Worm (Caenorhabditis elegans) whole organism, L2 larva: Measurements from ENCODE around the gene rbm-42.

Source experiments
- C34F6.9 ChIP-seq: fragments of 150-350 bp; optimal IDR thresholded peaks from 2 replicates; lab custom pipeline; 2014; ENCODE audit warnings: missing biosample characterization, missing genetic modification characterization
- F13H6.1 ChIP-seq: sonication (generic microtip); optimal IDR thresholded peaks from 2 replicates; lab custom pipeline; 2016; ENCODE audit warnings: missing genetic modification characterization, missing compliant biosample characterization
- R02D3.7 ChIP-seq: fragments of 150-350 bp; optimal IDR thresholded peaks from 2 replicates; lab custom pipeline; 2014; ENCODE audit warnings: missing biosample characterization, missing genetic modification characterization
- Y55F3AM.14 ChIP-seq: fragments of 200-800 bp; sonication (Bioruptor generic); optimal IDR thresholded peaks from 2 replicates; lab custom pipeline; 2018; ENCODE audit warnings: mild to moderate bottlenecking, missing genetic modification characterization, missing compliant biosample characterization
- ZK546.5 ChIP-seq: sonication (generic microtip); optimal IDR thresholded peaks from 2 replicates; lab custom pipeline; 2017; ENCODE audit warnings: missing biosample characterization, missing genetic modification characterization
- aly-2 ChIP-seq: fragments of 150-350 bp; optimal IDR thresholded peaks from 2 replicates; lab custom pipeline; 2014; ENCODE audit warnings: missing biosample characterization, missing genetic modification characterization
- blmp-1 ChIP-seq: sonication (generic microtip); optimal IDR thresholded peaks from 2 replicates; lab custom pipeline; 2017; ENCODE audit warnings: missing genetic modification characterization, mild to moderate bottlenecking, missing compliant biosample characterization, antibody characterized with exemption, moderate library complexity; ENCODE audit not compliant: insufficient read depth
- ceh-16 ChIP-seq: fragments of 150-350 bp; optimal IDR thresholded peaks from 2 replicates; lab custom pipeline; 2014; ENCODE audit warnings: missing biosample characterization, missing genetic modification characterization
- ceh-82 ChIP-seq: fragments of 150-350 bp; optimal IDR thresholded peaks from 2 replicates; lab custom pipeline; 2014; ENCODE audit warnings: missing biosample characterization, missing genetic modification characterization
- crh-2 ChIP-seq: sonication (generic microtip); optimal IDR thresholded peaks from 2 replicates; lab custom pipeline; 2017; ENCODE audit warnings: missing biosample characterization, missing genetic modification characterization
- dmd-4 ChIP-seq: sonication (generic microtip); optimal IDR thresholded peaks from 2 replicates; lab custom pipeline; 2017; ENCODE audit warnings: missing biosample characterization, missing genetic modification characterization
- egl-27 ChIP-seq: sonication (generic microtip); optimal IDR thresholded peaks from 3 replicates; lab custom pipeline; 2017; ENCODE audit warnings: missing biosample characterization, missing genetic modification reagents, missing genetic modification characterization
- elt-3 ChIP-seq: sonication (generic microtip); optimal IDR thresholded peaks from 2 replicates; lab custom pipeline; 2017; ENCODE audit warnings: missing biosample characterization, missing genetic modification characterization
- fos-1 ChIP-seq: fragments of 150-350 bp; optimal IDR thresholded peaks from 2 replicates; lab custom pipeline; 2014; ENCODE audit warnings: missing biosample characterization, missing genetic modification characterization
- gmeb-1 ChIP-seq: fragments of 150-350 bp; optimal IDR thresholded peaks from 2 replicates; lab custom pipeline; 2014; ENCODE audit warnings: missing biosample characterization, missing genetic modification characterization
- lin-11 ChIP-seq: fragments of 150-350 bp; sonication (generic microtip); optimal IDR thresholded peaks from 2 replicates; lab custom pipeline; 2014; ENCODE audit warnings: missing biosample characterization, missing genetic modification characterization, inconsistent platforms, mixed read lengths
- lin-13 ChIP-seq: fragments of 150-350 bp; optimal IDR thresholded peaks from 2 replicates; lab custom pipeline; 2014; ENCODE audit warnings: missing biosample characterization, missing genetic modification reagents, missing genetic modification characterization
- lsy-2 ChIP-seq, 2 experiments: fragments of 150-350 bp in 1 of 2; sonication (generic microtip) in 1 of 2; optimal IDR thresholded peaks; 2 replicates each; lab custom pipeline; 2014 to 2017; ENCODE audit warnings: missing biosample characterization in 2 of 2, missing genetic modification characterization in 2 of 2
- mab-5 ChIP-seq: fragments of 150-350 bp; optimal IDR thresholded peaks from 2 replicates; lab custom pipeline; 2014; ENCODE audit warnings: missing biosample characterization, missing genetic modification characterization
- mbf-1 ChIP-seq: sonication (generic microtip); optimal IDR thresholded peaks from 2 replicates; lab custom pipeline; 2017; ENCODE audit warnings: missing biosample characterization, missing genetic modification characterization
- mdl-1 ChIP-seq, 2 experiments: fragments of 150-350 bp in 1 of 2; sonication (generic microtip) in 1 of 2; optimal IDR thresholded peaks; 2 replicates each; lab custom pipeline; 2017; ENCODE audit warnings: missing biosample characterization in 2 of 2, missing genetic modification characterization in 2 of 2
- nhr-10 ChIP-seq: sonication (generic microtip); optimal IDR thresholded peaks from 2 replicates; lab custom pipeline; 2017; ENCODE audit warnings: missing biosample characterization, missing genetic modification characterization
- nhr-11 ChIP-seq: fragments of 150-350 bp; optimal IDR thresholded peaks from 2 replicates; lab custom pipeline; 2014; ENCODE audit warnings: missing biosample characterization, missing genetic modification characterization
- nhr-12 ChIP-seq: fragments of 150-350 bp; optimal IDR thresholded peaks from 2 replicates; lab custom pipeline; 2014; ENCODE audit warnings: missing biosample characterization, missing genetic modification characterization
- nhr-129 ChIP-seq: fragments of 150-350 bp; optimal IDR thresholded peaks from 2 replicates; lab custom pipeline; 2014; ENCODE audit warnings: missing biosample characterization, missing genetic modification characterization
- nhr-21 ChIP-seq: fragments of 150-350 bp; optimal IDR thresholded peaks from 2 replicates; lab custom pipeline; 2014; ENCODE audit warnings: missing biosample characterization, missing genetic modification characterization
- nhr-237 ChIP-seq: fragments of 150-350 bp; optimal IDR thresholded peaks from 2 replicates; lab custom pipeline; 2014; ENCODE audit warnings: missing biosample characterization, missing genetic modification characterization
- nhr-25 ChIP-seq: fragments of 150-350 bp; sonication (generic microtip); optimal IDR thresholded peaks from 3 replicates; lab custom pipeline; 2014; ENCODE audit warnings: missing biosample characterization, missing genetic modification characterization
- nhr-6 ChIP-seq: fragments of 150-350 bp; optimal IDR thresholded peaks from 2 replicates; lab custom pipeline; 2014; ENCODE audit warnings: missing biosample characterization, missing genetic modification characterization
- nhr-77 ChIP-seq: fragments of 150-350 bp; optimal IDR thresholded peaks from 2 replicates; lab custom pipeline; 2014; ENCODE audit warnings: missing biosample characterization, missing genetic modification characterization
- peb-1 ChIP-seq: fragments of 150-350 bp; optimal IDR thresholded peaks from 2 replicates; lab custom pipeline; 2014; ENCODE audit warnings: missing biosample characterization, missing genetic modification characterization
- sem-4 ChIP-seq: fragments of 150-350 bp; optimal IDR thresholded peaks from 2 replicates; lab custom pipeline; 2014; ENCODE audit warnings: missing biosample characterization, missing genetic modification reagents, missing genetic modification characterization
- skn-1 ChIP-seq: sonication (generic microtip); optimal IDR thresholded peaks from 2 replicates; lab custom pipeline; 2017; ENCODE audit warnings: missing biosample characterization, missing genetic modification characterization
- sma-3 ChIP-seq: sonication (generic microtip); optimal IDR thresholded peaks from 2 replicates; lab custom pipeline; 2016; ENCODE audit warnings: missing genetic modification reagents, missing genetic modification characterization, missing compliant biosample characterization
- sma-9 ChIP-seq, 2 experiments: fragments of 150-350 bp in 1 of 2; sonication (generic microtip) in 1 of 2; optimal IDR thresholded peaks; 2 replicates each; lab custom pipeline; 2014 to 2016; ENCODE audit warnings: missing genetic modification characterization in 2 of 2, mild to moderate bottlenecking in 1 of 2, missing biosample characterization in 1 of 2, missing compliant biosample characterization in 1 of 2, missing genetic modification reagents in 1 of 2, moderate library complexity in 1 of 2
- unc-39 ChIP-seq: fragments of 150-350 bp; optimal IDR thresholded peaks from 2 replicates; lab custom pipeline; 2014; ENCODE audit warnings: missing biosample characterization, missing genetic modification characterization
- unc-55 ChIP-seq: fragments of 150-350 bp; sonication (generic microtip); optimal IDR thresholded peaks from 3 replicates; lab custom pipeline; 2014; ENCODE audit warnings: missing biosample characterization, missing genetic modification reagents, missing genetic modification characterization
- zag-1 ChIP-seq: fragments of 150-350 bp; optimal IDR thresholded peaks from 2 replicates; lab custom pipeline; 2014; ENCODE audit warnings: missing biosample characterization, missing genetic modification characterization
- ztf-1 ChIP-seq: fragments of 200-800 bp; sonication (Bioruptor generic); conservative IDR thresholded peaks from 2 replicates; pipeline ENCODE4 v1.3.6; 2022; ENCODE audit warnings: missing genetic modification characterization, missing compliant biosample characterization
- ztf-11 ChIP-seq: sonication (generic microtip); optimal IDR thresholded peaks from 2 replicates; lab custom pipeline; 2017; ENCODE audit warnings: missing biosample characterization, missing genetic modification characterization
- ztf-4 ChIP-seq: fragments of 150-350 bp; optimal IDR thresholded peaks from 2 replicates; lab custom pipeline; 2014; ENCODE audit warnings: missing biosample characterization, missing genetic modification characterization

Gene rbm-42

DNA sequence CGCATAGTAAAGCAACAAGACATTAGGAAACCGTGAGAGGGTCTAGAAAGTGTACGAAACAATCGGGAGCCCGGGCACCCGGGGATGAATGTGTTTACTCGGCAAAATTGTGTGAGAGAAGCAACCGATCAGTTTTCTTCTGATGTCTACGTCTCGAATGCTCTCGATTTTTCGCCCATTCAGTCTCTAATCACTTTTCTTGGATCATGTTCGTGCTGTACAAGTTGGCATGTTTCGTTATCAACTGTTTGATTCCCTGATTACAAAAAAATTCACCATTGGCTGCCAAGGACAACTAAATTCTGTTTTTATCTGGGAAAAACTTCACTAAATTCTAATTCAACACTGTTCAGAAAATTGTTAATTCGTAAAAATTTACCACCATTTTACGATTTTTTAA, 27.6 kb upstream of the rbm-42 start:
- TF ChIP-seq nhr-129 (tag; lab: Kevin White, UChicago), result peak; percentile 33
- TF ChIP-seq fos-1 (tag; lab: Kevin White, UChicago), result peak; percentile 51
- no peak for TF ChIP-seq crh-2 (tag; lab: Kevin White, UChicago)

DNA sequence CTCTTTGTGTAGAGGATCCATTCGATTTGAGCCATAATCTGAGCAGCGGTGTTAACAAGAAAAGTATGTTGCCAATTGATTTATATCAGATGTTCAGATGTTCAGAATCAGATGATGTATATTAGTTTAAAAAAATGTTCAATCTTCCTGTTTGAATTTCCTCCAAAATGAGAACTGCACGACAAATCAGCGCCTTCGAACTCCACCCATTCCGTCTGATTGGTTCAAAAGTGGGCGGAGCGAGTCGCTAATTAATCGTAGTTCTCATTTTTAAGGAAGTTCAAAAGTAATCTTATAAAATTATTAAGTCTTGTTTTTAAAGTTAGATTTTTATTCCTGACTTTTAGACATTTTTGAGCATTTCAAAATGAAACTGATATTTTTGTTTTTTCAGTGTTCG, 26.1 kb upstream of the rbm-42 start:
- no peak for TF ChIP-seq mab-5 (tag; lab: Kevin White, UChicago)
- no peak for TF ChIP-seq R02D3.7 (tag; lab: Kevin White, UChicago)
- TF ChIP-seq F13H6.1 (tag; lab: Kevin White, UChicago), result no peak
- no peak for TF ChIP-seq lin-11 (tag; lab: Kevin White, UChicago)
- TF ChIP-seq blmp-1, result no peak
- no peak for TF ChIP-seq peb-1 (tag; lab: Kevin White, UChicago)
- TF ChIP-seq nhr-10 (tag; lab: Kevin White, UChicago), result no peak
- no peak for TF ChIP-seq sma-3 (GFP tag; lab: Kevin White, UChicago)
- TF ChIP-seq nhr-12, result no peak
- TF ChIP-seq aly-2 (tag; lab: Kevin White, UChicago), result no peak
- TF ChIP-seq lin-13, result no peak
- no peak for TF ChIP-seq gmeb-1 (tag; lab: Kevin White, UChicago)
- no peak for TF ChIP-seq egl-27
- TF ChIP-seq unc-39 (tag; lab: Kevin White, UChicago), result no peak
- no peak for TF ChIP-seq ztf-11

- TF ChIP-seq aly-2 (tag; lab: Kevin White, UChicago) (no peak), dmd-4 (tag; lab: Kevin White, UChicago) (no peak), fos-1 (tag; lab: Kevin White, UChicago) (no peak), blmp-1 (no peak), sma-9 (GFP tag; optimal IDR thresholded peaks at IDR 0.05; lab: Kevin White, UChicago) (no peak), sma-9 (tag; optimal IDR thresholded peaks at IDR 0.05; lab: Kevin White, UChicago) (no peak), unc-55 (GFP tag; lab: Kevin White, UChicago) (no peak)
Observed at ce11 chrIII:5173622-5174021, 20.6 kb upstream of the rbm-42 start, which contains the start of gene cid-1. cid-1 (plus strand) TSS chrIII:5173922.

DNA sequence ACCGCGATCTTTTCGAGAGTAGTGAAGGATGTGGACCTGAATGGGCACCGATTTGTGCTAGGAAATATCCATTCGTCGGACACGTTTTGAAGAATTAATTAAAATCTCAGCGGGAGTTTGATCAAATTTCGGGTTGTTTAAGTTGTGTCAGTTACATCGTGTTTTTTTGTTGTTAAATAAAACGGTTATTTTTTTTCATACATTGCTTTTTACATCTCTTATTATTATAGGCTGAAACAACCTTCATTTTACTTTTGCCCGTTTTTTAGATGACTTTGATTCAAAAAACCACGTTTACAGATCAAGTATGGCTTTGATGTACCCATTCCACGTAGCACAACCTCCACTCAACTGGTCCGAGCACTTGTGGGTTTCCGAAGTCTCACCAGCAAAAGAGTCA, 20.1 kb upstream of the rbm-42 start, which contains the start of gene emb-1:
Gene emb-1, plus strand, starts transcription at position 301 of the 400 bp plus-strand sequence.
- TF ChIP-seq mbf-1 (tag; lab: Kevin White, UChicago) (no peak), F13H6.1 (tag; lab: Kevin White, UChicago) (no peak), egl-27 (no peak), Y55F3AM.14 (no peak), nhr-21 (no peak), lin-13 (no peak), sma-9 (GFP tag; optimal IDR thresholded peaks at IDR 0.05; lab: Kevin White, UChicago) (no peak), sma-9 (tag; optimal IDR thresholded peaks at IDR 0.05; lab: Kevin White, UChicago) (no peak), ztf-4 (tag; lab: Kevin White, UChicago) (no peak), ztf-11 (no peak), unc-55 (GFP tag; lab: Kevin White, UChicago) (no peak), nhr-12 (no peak), lsy-2 (tag; optimal IDR thresholded peaks at IDR 0.05; lab: Kevin White, UChicago) (no peak), sma-3 (GFP tag; lab: Kevin White, UChicago) (no peak), zag-1 (tag; lab: Kevin White, UChicago) (no peak), R02D3.7 (tag; lab: Kevin White, UChicago) (no peak), dmd-4 (tag; lab: Kevin White, UChicago) (no peak), nhr-11 (tag; lab: Kevin White, UChicago) (no peak)

ce11 chrIII:5172470-5172869, 19.4 kb upstream of the rbm-42 start, which contains the start of gene K10D2.5:
K10D2.5 (plus strand) TSS chrIII:5172720.
- TF ChIP-seq ceh-16 (peak; percentile 33), unc-55 (GFP tag; lab: Kevin White, UChicago) (peak; percentile 97), blmp-1 (peak; percentile 27), Y55F3AM.14 (peak; percentile 74), mdl-1 (tag; optimal IDR thresholded peaks at IDR 0.05; lab: Kevin White, UChicago) (peak in 1 of 2 experiments; percentile 22), ztf-4 (tag; lab: Kevin White, UChicago) (peak; percentile 71), nhr-21 (peak; percentile 72), C34F6.9 (tag; lab: Kevin White, UChicago) (peak; percentile 94), lsy-2 (tag; optimal IDR thresholded peaks at IDR 0.05; lab: Kevin White, UChicago) (peak; percentile 84 to 90), ceh-82 (tag; lab: Kevin White, UChicago) (peak; percentile 74), fos-1 (tag; lab: Kevin White, UChicago) (peak; percentile 77), zag-1 (tag; lab: Kevin White, UChicago) (peak; percentile 77), nhr-25 (peak; percentile 87), ztf-1 (GFP tag; lab: Robert Waterston, UW) (0 out of 2 replicates have a peak, but pooled peaks have one; percentile 89), nhr-77 (no peak), sma-3 (GFP tag; lab: Kevin White, UChicago) (peak; percentile 95), peb-1 (tag; lab: Kevin White, UChicago) (no peak), lin-13 (peak; percentile 94), skn-1 (tag; lab: Kevin White, UChicago) (peak; percentile 64), nhr-237 (no peak), elt-3 (tag; lab: Kevin White, UChicago) (no peak), nhr-129 (tag; lab: Kevin White, UChicago) (peak; percentile 89), sem-4 (tag; lab: Kevin White, UChicago) (peak; percentile 44), nhr-6 (tag; lab: Kevin White, UChicago) (peak; percentile 74), mab-5 (tag; lab: Kevin White, UChicago) (peak; percentile 89), crh-2 (tag; lab: Kevin White, UChicago) (peak; percentile 89), aly-2 (tag; lab: Kevin White, UChicago) (no peak), unc-39 (tag; lab: Kevin White, UChicago) (no peak), ZK546.5 (tag; lab: Kevin White, UChicago) (no peak), egl-27 (peak; percentile 72)
